Fruit fly (Drosophila melanogaster): Measurements from ENCODE around the gene CG31139.

The CG31139 gene

dm6 chr3R:22719607-22719949 is 29.3 kb downstream of the CG31139 start:
- TF ChIP-seq CG17806 (tag; optimal IDR thresholded peaks at IDR 0.05) (no peak), fd96Ca (GFP tag; IDR thresholded peaks at IDR 0.05) (no peak), CG34367 (tag; optimal IDR thresholded peaks at IDR 0.05) (no peak), CG15710 (tag; optimal IDR thresholded peaks at IDR 0.05) (no peak), Pif1B (GFP tag; optimal IDR thresholded peaks at IDR 0.05) (no peak), rn (GFP tag; IDR thresholded peaks at IDR 0.05) (no peak), CG14655 (GFP tag; optimal IDR thresholded peaks at IDR 0.05) (no peak), CG8301 (tag; optimal IDR thresholded peaks at IDR 0.05) (no peak), CG32121 (GFP tag; IDR thresholded peaks at IDR 0.05) (no peak), CG13204 (GFP tag; optimal IDR thresholded peaks at IDR 0.05) (no peak)

DNA sequence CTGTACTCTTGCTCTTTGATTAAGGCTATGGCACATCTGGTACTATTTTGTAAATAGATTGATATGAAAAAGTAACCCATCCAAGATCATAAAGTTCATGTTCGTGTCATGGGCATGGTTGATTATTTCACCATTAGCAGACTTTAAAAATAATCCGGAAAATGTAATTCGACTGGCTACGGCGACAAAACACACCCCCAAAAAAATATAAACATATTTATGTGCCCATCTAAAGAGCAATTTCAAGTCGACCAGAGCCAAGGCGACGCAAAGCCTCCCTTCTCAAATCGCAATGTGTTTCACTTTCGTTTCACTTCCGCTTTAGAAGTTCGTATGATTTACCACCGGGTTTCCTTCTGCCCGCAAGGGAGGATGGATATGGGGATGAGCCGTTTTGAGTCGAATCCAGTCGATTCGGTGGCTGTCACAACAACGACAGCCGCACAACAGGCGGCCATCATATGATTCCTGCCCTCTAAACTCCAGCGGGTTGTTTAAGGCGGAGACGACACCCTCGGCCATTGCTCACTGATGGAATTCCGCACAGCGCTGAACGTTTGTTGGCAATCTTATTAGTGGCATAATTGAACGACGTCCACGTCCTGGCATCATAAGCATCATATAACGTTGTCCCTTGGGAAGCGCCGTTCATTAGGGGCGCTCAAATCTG is 29.8 kb downstream of the CG31139 start:
- no peak for TF ChIP-seq CG32121 (GFP tag; IDR thresholded peaks at IDR 0.05)
- TF ChIP-seq Snoo (tag; optimal IDR thresholded peaks at IDR 0.05) = no peak
- TF ChIP-seq CG8159 (tag; optimal IDR thresholded peaks at IDR 0.05) = no peak
- TF ChIP-seq gl (tag; optimal IDR thresholded peaks at IDR 0.05) = no peak
- TF ChIP-seq CG9948 (tag; optimal IDR thresholded peaks at IDR 0.05) = no peak
- no peak for TF ChIP-seq Ets98B (GFP tag; IDR thresholded peaks at IDR 0.05)
- TF ChIP-seq EcR (GFP tag; optimal IDR thresholded peaks at IDR 0.05) = no peak
- TF ChIP-seq Pif1A (GFP tag; optimal IDR thresholded peaks at IDR 0.05) = no peak
- no peak for TF ChIP-seq rn (GFP tag; IDR thresholded peaks at IDR 0.05)
- TF ChIP-seq CG13204 (GFP tag; optimal IDR thresholded peaks at IDR 0.05) = no peak
- no peak for TF ChIP-seq Pif1B (GFP tag; optimal IDR thresholded peaks at IDR 0.05)
- no peak for TF ChIP-seq CG15710 (tag; optimal IDR thresholded peaks at IDR 0.05)
- no peak for TF ChIP-seq CG17806 (tag; optimal IDR thresholded peaks at IDR 0.05)
- TF ChIP-seq CG10348 (GFP tag; IDR thresholded peaks at IDR 0.05) = no peak
- no peak for TF ChIP-seq fd96Ca (GFP tag; IDR thresholded peaks at IDR 0.05)

- TF ChIP-seq CG14655 (GFP tag; optimal IDR thresholded peaks at IDR 0.05) (no peak), D1 (tag; optimal IDR thresholded peaks at IDR 0.05) (no peak), CG12605 (GFP tag; IDR thresholded peaks at IDR 0.05) (no peak), CG13204 (GFP tag; optimal IDR thresholded peaks at IDR 0.05) (no peak), Pif1A (GFP tag; optimal IDR thresholded peaks at IDR 0.05) (no peak), CG32121 (GFP tag; IDR thresholded peaks at IDR 0.05) (no peak), CG4496 (GFP tag; IDR thresholded peaks at IDR 0.05) (no peak), CG8301 (tag; optimal IDR thresholded peaks at IDR 0.05) (no peak), CG9948 (tag; optimal IDR thresholded peaks at IDR 0.05) (no peak), EcR (GFP tag; optimal IDR thresholded peaks at IDR 0.05) (no peak), fd96Ca (GFP tag; IDR thresholded peaks at IDR 0.05) (no peak), gl (tag; optimal IDR thresholded peaks at IDR 0.05) (no peak), Ets98B (GFP tag; IDR thresholded peaks at IDR 0.05) (no peak), rn (GFP tag; IDR thresholded peaks at IDR 0.05) (no peak), CG8159 (tag; optimal IDR thresholded peaks at IDR 0.05) (no peak)
Observed at dm6 chr3R:22718401-22718800, 30.5 kb downstream of the CG31139 start.

DNA sequence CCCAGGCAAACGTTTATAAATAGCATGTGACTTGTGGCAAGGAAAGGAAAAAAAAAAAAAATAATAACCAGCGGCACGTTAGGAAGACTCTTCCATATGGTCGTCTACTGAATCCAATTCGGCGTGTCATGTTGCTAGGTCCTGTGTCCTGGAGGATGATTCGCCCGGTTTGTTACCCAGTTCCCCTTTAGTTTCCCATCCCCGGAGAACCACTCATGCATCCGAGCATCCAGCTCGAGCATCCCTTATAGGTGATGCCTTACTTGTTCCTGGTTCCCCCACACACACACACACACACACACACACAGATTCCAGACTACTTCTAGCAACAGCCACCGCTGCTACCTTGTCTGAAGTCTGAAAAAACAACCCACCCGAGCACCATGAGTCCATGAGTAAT is 31.0 kb downstream of the CG31139 start:
- no peak for TF ChIP-seq D1 (tag; optimal IDR thresholded peaks at IDR 0.05)
- no peak for TF ChIP-seq CG17806 (tag; optimal IDR thresholded peaks at IDR 0.05)
- no peak for TF ChIP-seq CG9948 (tag; optimal IDR thresholded peaks at IDR 0.05)
- no peak for TF ChIP-seq CG8159 (tag; optimal IDR thresholded peaks at IDR 0.05)
- no peak for TF ChIP-seq gl (tag; optimal IDR thresholded peaks at IDR 0.05)
- TF ChIP-seq Snoo (tag; optimal IDR thresholded peaks at IDR 0.05) = no peak
- no peak for TF ChIP-seq CG32121 (GFP tag; IDR thresholded peaks at IDR 0.05)
- no peak for TF ChIP-seq CG4496 (GFP tag; IDR thresholded peaks at IDR 0.05)
- TF ChIP-seq rn (GFP tag; IDR thresholded peaks at IDR 0.05) = no peak
- no peak for TF ChIP-seq CG34367 (tag; optimal IDR thresholded peaks at IDR 0.05)
- no peak for TF ChIP-seq EcR (GFP tag; optimal IDR thresholded peaks at IDR 0.05)
- TF ChIP-seq CG14655 (GFP tag; optimal IDR thresholded peaks at IDR 0.05) = no peak
- TF ChIP-seq Pif1B (GFP tag; optimal IDR thresholded peaks at IDR 0.05) = no peak
- no peak for TF ChIP-seq Ets98B (GFP tag; IDR thresholded peaks at IDR 0.05)
- no peak for TF ChIP-seq Pif1A (GFP tag; optimal IDR thresholded peaks at IDR 0.05)

DNA sequence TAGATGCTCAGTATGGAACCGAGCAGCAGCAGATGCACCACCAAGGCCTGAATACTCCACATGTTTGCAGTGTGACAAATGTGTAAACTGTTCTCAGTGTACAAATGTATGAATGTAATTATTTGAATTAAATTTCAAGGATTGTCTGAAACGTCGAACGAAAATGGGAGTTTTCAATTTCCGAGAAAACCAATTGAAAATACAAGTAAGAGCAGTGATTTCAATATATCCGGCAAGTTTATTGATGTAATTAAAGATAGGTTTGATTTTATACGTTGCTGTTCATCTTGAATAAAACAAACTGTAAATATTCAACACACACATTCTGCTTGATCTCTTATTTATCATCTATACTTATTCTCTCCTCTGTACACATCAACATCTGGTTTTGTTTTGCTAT is 38.2 kb downstream of the CG31139 start, which contains the start of gene CG4907:
Gene CG4907, minus strand, starts transcription at position 101 of the 400 bp plus-strand sequence.
- TF ChIP-seq Snoo (tag; optimal IDR thresholded peaks at IDR 0.05) (no peak), CG17806 (tag; optimal IDR thresholded peaks at IDR 0.05) (no peak), CG4496 (GFP tag; IDR thresholded peaks at IDR 0.05) (no peak), D1 (tag; optimal IDR thresholded peaks at IDR 0.05) (no peak), Ets98B (GFP tag; IDR thresholded peaks at IDR 0.05) (no peak), gl (tag; optimal IDR thresholded peaks at IDR 0.05) (no peak), CG13204 (GFP tag; optimal IDR thresholded peaks at IDR 0.05) (no peak), CG34367 (tag; optimal IDR thresholded peaks at IDR 0.05) (no peak), fd96Ca (GFP tag; IDR thresholded peaks at IDR 0.05) (no peak), CG8301 (tag; optimal IDR thresholded peaks at IDR 0.05) (no peak), CG12605 (GFP tag; IDR thresholded peaks at IDR 0.05) (no peak), rn (GFP tag; IDR thresholded peaks at IDR 0.05) (no peak)

- TF ChIP-seq Snoo (tag; optimal IDR thresholded peaks at IDR 0.05) = no peak
- TF ChIP-seq CG8301 (tag; optimal IDR thresholded peaks at IDR 0.05) = no peak
- TF ChIP-seq CG9948 (tag; optimal IDR thresholded peaks at IDR 0.05) = no peak
- no peak for TF ChIP-seq CG17806 (tag; optimal IDR thresholded peaks at IDR 0.05)
- TF ChIP-seq CG32121 (GFP tag; IDR thresholded peaks at IDR 0.05) = no peak
- TF ChIP-seq CG8159 (tag; optimal IDR thresholded peaks at IDR 0.05) = no peak
Observed at dm6 chr3R:22707178-22707577, 41.7 kb downstream of the CG31139 start, which contains the start of gene CG13842. Gene CG13842 (minus strand): TSS chr3R:22707278.

Measured in whole organism, pupa.